Fruit fly (Drosophila melanogaster): Measurements from ENCODE around the gene CG7333.

Gene CG7333

dm6 chr3R:19586319-19586718 is 14.1 kb upstream of the CG7333 start:
- no peak for TF ChIP-seq CG8159 (tag; optimal IDR thresholded peaks at IDR 0.05)
- no peak for TF ChIP-seq CG12605 (GFP tag; IDR thresholded peaks at IDR 0.05)
- TF ChIP-seq Ets98B (GFP tag; IDR thresholded peaks at IDR 0.05) = no peak

dm6 chr3R:19587652-19588051 is 12.8 kb upstream of the CG7333 start:
- TF ChIP-seq gl (tag; optimal IDR thresholded peaks at IDR 0.05) (no peak), CG32121 (GFP tag; IDR thresholded peaks at IDR 0.05) (no peak), fd96Ca (GFP tag; IDR thresholded peaks at IDR 0.05) (no peak), CG10348 (GFP tag; IDR thresholded peaks at IDR 0.05) (no peak), EcR (GFP tag; optimal IDR thresholded peaks at IDR 0.05) (peak; percentile 77), rn (GFP tag; IDR thresholded peaks at IDR 0.05) (no peak), CG15710 (tag; optimal IDR thresholded peaks at IDR 0.05) (no peak)

dm6 chr3R:19598855-19599254 is 1.6 kb upstream of the CG7333 start, which contains the start of gene Cpr92A:
Cpr92A (minus strand) TSS chr3R:19598955.
- no peak for TF ChIP-seq CG34367 (tag; optimal IDR thresholded peaks at IDR 0.05)
- no peak for TF ChIP-seq EcR (GFP tag; optimal IDR thresholded peaks at IDR 0.05)

- TF ChIP-seq CG15710 (tag; optimal IDR thresholded peaks at IDR 0.05) (no peak), CG34367 (tag; optimal IDR thresholded peaks at IDR 0.05) (no peak), fd96Ca (GFP tag; IDR thresholded peaks at IDR 0.05) (no peak), EcR (GFP tag; optimal IDR thresholded peaks at IDR 0.05) (no peak), CG14655 (GFP tag; optimal IDR thresholded peaks at IDR 0.05) (no peak), CG10348 (GFP tag; IDR thresholded peaks at IDR 0.05) (no peak), CG17806 (tag; optimal IDR thresholded peaks at IDR 0.05) (no peak), Snoo (tag; optimal IDR thresholded peaks at IDR 0.05) (no peak), rn (GFP tag; IDR thresholded peaks at IDR 0.05) (no peak), gl (tag; optimal IDR thresholded peaks at IDR 0.05) (no peak), CG32121 (GFP tag; IDR thresholded peaks at IDR 0.05) (no peak)
Measured at dm6 chr3R:19602996-19603395, 2.6 kb downstream of the CG7333 start, which contains the start of gene CG7342. CG7342 (plus strand) TSS chr3R:19603375.

dm6 chr3R:19606954-19607353 is 6.5 kb downstream of the CG7333 start, which contains the start of gene CG17751:
CG17751 (plus strand) TSS chr3R:19607254.
- TF ChIP-seq Pif1A (GFP tag; optimal IDR thresholded peaks at IDR 0.05) = no peak
- no peak for TF ChIP-seq fd96Ca (GFP tag; IDR thresholded peaks at IDR 0.05)
- TF ChIP-seq CG8301 (tag; optimal IDR thresholded peaks at IDR 0.05) = no peak
- no peak for TF ChIP-seq Snoo (tag; optimal IDR thresholded peaks at IDR 0.05)

dm6 chr3R:19609925-19610324 is 9.5 kb downstream of the CG7333 start, which contains the start of gene CG17752:
CG17752 (plus strand) TSS chr3R:19610225.
- TF ChIP-seq Snoo (tag; optimal IDR thresholded peaks at IDR 0.05) = no peak
- TF ChIP-seq D1 (tag; optimal IDR thresholded peaks at IDR 0.05) = no peak
- TF ChIP-seq rn (GFP tag; IDR thresholded peaks at IDR 0.05) = no peak
- no peak for TF ChIP-seq CG13204 (GFP tag; optimal IDR thresholded peaks at IDR 0.05)
- no peak for TF ChIP-seq CG4496 (GFP tag; IDR thresholded peaks at IDR 0.05)
- TF ChIP-seq CG34367 (tag; optimal IDR thresholded peaks at IDR 0.05) = no peak

- TF ChIP-seq CG9948 (tag; optimal IDR thresholded peaks at IDR 0.05) = no peak
Measured at dm6 chr3R:19612908-19613431, 12.5 kb downstream of the CG7333 start, which contains the start of gene CG16727. CG16727 (plus strand) TSS chr3R:19613381.

- TF ChIP-seq CG13204 (GFP tag; optimal IDR thresholded peaks at IDR 0.05) (no peak), CG4496 (GFP tag; IDR thresholded peaks at IDR 0.05) (0 out of 3 replicates have a peak, but pooled peaks have one; percentile 43)
Measured at dm6 chr3R:19619908-19620307, 19.5 kb downstream of the CG7333 start.

dm6 chr3R:19620953-19621352 is 20.5 kb downstream of the CG7333 start:
- no peak for TF ChIP-seq Pif1B (GFP tag; optimal IDR thresholded peaks at IDR 0.05)
- TF ChIP-seq gl (tag; optimal IDR thresholded peaks at IDR 0.05) = no peak
- TF ChIP-seq fd96Ca (GFP tag; IDR thresholded peaks at IDR 0.05) = no peak
- TF ChIP-seq CG12605 (GFP tag; IDR thresholded peaks at IDR 0.05) = no peak
- TF ChIP-seq Ets98B (GFP tag; IDR thresholded peaks at IDR 0.05) = no peak
- TF ChIP-seq Pif1A (GFP tag; optimal IDR thresholded peaks at IDR 0.05) = no peak
- no peak for TF ChIP-seq Snoo (tag; optimal IDR thresholded peaks at IDR 0.05)
- no peak for TF ChIP-seq EcR (GFP tag; optimal IDR thresholded peaks at IDR 0.05)
- no peak for TF ChIP-seq CG34367 (tag; optimal IDR thresholded peaks at IDR 0.05)
- no peak for TF ChIP-seq CG4496 (GFP tag; IDR thresholded peaks at IDR 0.05)
- TF ChIP-seq CG8301 (tag; optimal IDR thresholded peaks at IDR 0.05) = no peak
- no peak for TF ChIP-seq CG10348 (GFP tag; IDR thresholded peaks at IDR 0.05)
- TF ChIP-seq CG15710 (tag; optimal IDR thresholded peaks at IDR 0.05) = no peak
- no peak for TF ChIP-seq CG32121 (GFP tag; IDR thresholded peaks at IDR 0.05)
- no peak for TF ChIP-seq CG13204 (GFP tag; optimal IDR thresholded peaks at IDR 0.05)
